Fruit fly (Drosophila melanogaster) whole organism, prepupa: ENCODE data around the gene CG11983.
A peak's percentile ranks its signal among the peaks of the same experiment; 100 is the strongest.

Experiments
- CG6276 ChIP-seq: fragments of 200-800 bp; sonication (Bioruptor generic); optimal IDR thresholded peaks from 2 replicates; lab custom pipeline; 2017; ENCODE audit warnings: missing biosample characterization, mild to moderate bottlenecking, missing genetic modification characterization
- Eip78C ChIP-seq: fragments of 200-800 bp; sonication (Bioruptor generic); peaks from one replicate; lab custom pipeline; 2016; ENCODE audit warnings: missing biosample characterization, missing genetic modification characterization
- Lpt ChIP-seq: fragments of 200-800 bp; sonication (Bioruptor generic); optimal IDR thresholded peaks from 3 replicates; lab custom pipeline; 2016; ENCODE audit warnings: missing biosample characterization, missing genetic modification characterization

- peak; percentile 42 for TF ChIP-seq Lpt (GFP tag; lab: Kevin White, UChicago)
- TF ChIP-seq CG6276 (GFP tag; lab: Kevin White, UChicago) = peak; percentile 73
- peak; percentile 65 for TF ChIP-seq Eip78C (GFP tag; lab: Kevin White, UChicago)
Observed at dm6 chr3R:8971794-8972193, 36.3 kb upstream of the CG11983 start.
